Worm (Caenorhabditis elegans): Measurements from ENCODE around the gene hgrs-1.

DNA sequence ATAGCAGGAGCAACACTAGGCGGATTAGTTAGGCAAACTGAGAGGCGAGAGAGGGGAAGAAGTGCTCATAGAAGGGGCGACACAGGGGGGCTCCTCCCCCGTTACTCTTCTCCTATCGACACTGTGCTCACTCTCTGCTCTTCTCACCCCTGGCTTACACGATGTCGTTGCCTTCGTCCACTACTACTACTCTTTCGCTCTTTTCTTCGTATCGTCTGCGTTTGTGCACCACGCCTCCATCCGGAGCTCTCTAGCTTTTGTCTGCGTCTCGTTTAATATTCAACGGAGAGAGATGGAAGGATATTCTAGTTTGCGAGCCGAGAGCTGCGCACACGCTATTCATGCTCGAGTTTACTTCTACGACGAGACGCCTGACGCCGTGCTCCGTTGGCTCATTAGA, 22.5 kb downstream of the hgrs-1 start:
- no peak for TF ChIP-seq dao-5 (tag; optimal IDR thresholded peaks at IDR 0.05)
- no peak for TF ChIP-seq W03F9.2 (tag; optimal IDR thresholded peaks at IDR 0.05)
